Worm (Caenorhabditis elegans) whole organism, late embryonic: Measurements from ENCODE around the gene F15B10.3.

Source experiments
- ceh-24 ChIP-seq: sonication (generic microtip); optimal IDR thresholded peaks from 2 replicates; lab custom pipeline; 2016; ENCODE audit warnings: mild to moderate bottlenecking, missing genetic modification characterization, missing compliant biosample characterization
- ceh-45 ChIP-seq: fragments of 200-800 bp; sonication (Bioruptor generic); IDR thresholded peaks from 2 replicates; pipeline ENCODE4 v1.3.6; 2022; ENCODE audit warnings: missing genetic modification reagents, missing genetic modification characterization, missing compliant biosample characterization
- ceh-6 ChIP-seq: fragments of 200-800 bp; sonication (Bioruptor generic); optimal IDR thresholded peaks from 2 replicates; lab custom pipeline; 2018; ENCODE audit warnings: mild to moderate bottlenecking, missing genetic modification characterization, missing compliant biosample characterization
- dmd-4 ChIP-seq: sonication (generic microtip); optimal IDR thresholded peaks from 2 replicates; lab custom pipeline; 2016; ENCODE audit warnings: borderline replicate concordance, missing genetic modification characterization, missing compliant biosample characterization
- gmeb-2 ChIP-seq: sonication (generic microtip); optimal IDR thresholded peaks from 2 replicates; lab custom pipeline; 2016; ENCODE audit warnings: missing genetic modification characterization, inconsistent platforms, missing compliant biosample characterization
- pqm-1 ChIP-seq: sonication (generic microtip); optimal IDR thresholded peaks from 2 replicates; lab custom pipeline; 2016; ENCODE audit warnings: missing genetic modification characterization, missing compliant biosample characterization
- unc-42 ChIP-seq: sonication (generic microtip); optimal IDR thresholded peaks from 2 replicates; lab custom pipeline; 2016; ENCODE audit warnings: missing genotype, missing genetic modification characterization, missing compliant biosample characterization
- unc-55 ChIP-seq: sonication (generic microtip); optimal IDR thresholded peaks from 2 replicates; lab custom pipeline; 2017; ENCODE audit warnings: missing biosample characterization, missing genetic modification reagents, missing genetic modification characterization

- TF ChIP-seq ceh-24 (tag; lab: Kevin White, UChicago) (no peak), dmd-4 (no peak), ceh-6 (GFP tag; lab: Kevin White, UChicago) (no peak), ceh-45 (GFP tag; lab: Robert Waterston, UW) (no peak), gmeb-2 (tag; lab: Kevin White, UChicago) (no peak), unc-55 (GFP tag; lab: Kevin White, UChicago) (no peak), unc-42 (tag; lab: Kevin White, UChicago) (no peak), pqm-1 (tag; lab: Kevin White, UChicago) (no peak)
Measured at ce11 chrIV:6639880-6640279, 37.4 kb downstream of the F15B10.3 start, which contains the start of gene C01B10.6.
